Worm (Caenorhabditis elegans) whole organism, L4 larva: Measurements from ENCODE around the gene F56H9.9.

Experiments
- R02D3.7 ChIP-seq: fragments of 150-350 bp; sonication (generic microtip); optimal IDR thresholded peaks from 3 replicates; lab custom pipeline; 2014; ENCODE audit warnings: missing biosample characterization, missing genetic modification characterization
- ctbp-1 ChIP-seq: fragments of 200-800 bp; sonication (Bioruptor generic); IDR thresholded peaks from 2 replicates; pipeline ENCODE4 v1.3.6; 2022; ENCODE audit warnings: missing genetic modification reagents, missing genetic modification characterization, missing compliant biosample characterization
- dmd-8 ChIP-seq: fragments of 200-800 bp; sonication (Bioruptor generic); IDR thresholded peaks from 2 replicates; pipeline ENCODE4 v1.3.6; 2022; ENCODE audit warnings: missing genetic modification characterization, missing compliant biosample characterization
- lin-15B ChIP-seq: fragments of 150-350 bp; sonication (generic microtip); optimal IDR thresholded peaks from 3 replicates; lab custom pipeline; 2014; ENCODE audit warnings: missing biosample characterization, missing genetic modification characterization
- lin-39 ChIP-seq: fragments of 150-350 bp; optimal IDR thresholded peaks from 2 replicates; lab custom pipeline; 2014; ENCODE audit warnings: missing biosample characterization, missing genetic modification reagents, missing genetic modification characterization
- nhr-102 ChIP-seq: sonication (generic microtip); optimal IDR thresholded peaks from 2 replicates; lab custom pipeline; 2016; ENCODE audit warnings: mild to moderate bottlenecking, missing genetic modification characterization, moderate library complexity, missing compliant biosample characterization
- nhr-237 ChIP-seq: sonication (generic microtip); optimal IDR thresholded peaks from 2 replicates; lab custom pipeline; 2017; ENCODE audit warnings: missing biosample characterization, missing genetic modification characterization
- nhr-41 ChIP-seq: fragments of 200-800 bp; sonication (Bioruptor generic); IDR thresholded peaks from 2 replicates; pipeline ENCODE4 v1.3.6; 2022; ENCODE audit warnings: missing genetic modification reagents, missing genetic modification characterization, missing compliant biosample characterization
- nhr-48 ChIP-seq: sonication (generic microtip); optimal IDR thresholded peaks from 2 replicates; lab custom pipeline; 2016; ENCODE audit warnings: mild to moderate bottlenecking, missing genetic modification characterization, missing compliant biosample characterization
- sdz-12 ChIP-seq: fragments of 200-800 bp; sonication (Bioruptor generic); optimal IDR thresholded peaks from 2 replicates; lab custom pipeline; 2018; ENCODE audit warnings: mild to moderate bottlenecking, missing genetic modification characterization, missing compliant biosample characterization
- unc-39 ChIP-seq: sonication (generic microtip); optimal IDR thresholded peaks from 2 replicates; lab custom pipeline; 2017; ENCODE audit warnings: missing biosample characterization, missing genetic modification characterization

- TF ChIP-seq nhr-41 (GFP tag; lab: Robert Waterston, UW) (no peak), lin-39 (tag; lab: Kevin White, UChicago) (no peak), nhr-48 (tag; lab: Kevin White, UChicago) (no peak), sdz-12 (GFP tag; lab: Kevin White, UChicago) (no peak), nhr-237 (tag; lab: Kevin White, UChicago) (no peak), unc-39 (tag; lab: Kevin White, UChicago) (no peak), lin-15B (tag; lab: Kevin White, UChicago) (no peak), ctbp-1 (GFP tag; lab: Robert Waterston, UW) (no peak), dmd-8 (no peak), nhr-102 (tag; lab: Kevin White, UChicago) (no peak), R02D3.7 (no peak)
These were observed 20.2 kb upstream of the F56H9.9 start, which contains the start of gene F56H9.8 for ce11 chrV:12644500-12644899.
